Fruit fly (Drosophila melanogaster) whole organism, embryonic: ENCODE measurements around the gene Pp2A-29B.

Experiments used
- Antp ChIP-seq: fragments of 200-800 bp; sonication (Bioruptor generic); optimal IDR thresholded peaks from 3 replicates; lab custom pipeline; 2016; ENCODE audit warnings: missing biosample characterization, missing genetic modification characterization
- BtbVII ChIP-seq: fragments of 200-800 bp; sonication (Bioruptor generic); optimal IDR thresholded peaks from 3 replicates; lab custom pipeline; 2017; ENCODE audit warnings: missing biosample characterization, mild to moderate bottlenecking, missing genetic modification characterization
- CG10209 ChIP-seq: fragments of 200-800 bp; sonication (Bioruptor generic); optimal IDR thresholded peaks from 3 replicates; lab custom pipeline; 2017; ENCODE audit warnings: missing biosample characterization, mild to moderate bottlenecking, missing genetic modification characterization, missing genetic modification reagents
- CG10565 ChIP-seq: fragments of 200-800 bp; sonication (Bioruptor generic); optimal IDR thresholded peaks from 3 replicates; lab custom pipeline; 2016; ENCODE audit warnings: missing biosample characterization, mild to moderate bottlenecking, missing genetic modification characterization
- CG11696 ChIP-seq: fragments of 200-800 bp; sonication (Bioruptor generic); IDR thresholded peaks from 2 replicates; pipeline ENCODE4 v1.3.6; 2022; ENCODE audit warnings: missing biosample characterization, missing genetic modification characterization
- CG12104 ChIP-seq: fragments of 200-800 bp; sonication (Bioruptor generic); optimal IDR thresholded peaks from 3 replicates; lab custom pipeline; 2016; ENCODE audit warnings: missing biosample characterization, missing genetic modification characterization
- CG12155 ChIP-seq: fragments of 200-800 bp; sonication (Bioruptor generic); optimal IDR thresholded peaks from 3 replicates; lab custom pipeline; 2016; ENCODE audit warnings: missing biosample characterization, missing genetic modification characterization
- CG12391 ChIP-seq: fragments of 200-800 bp; sonication (Bioruptor generic); optimal IDR thresholded peaks from 3 replicates; lab custom pipeline; 2018; ENCODE audit warnings: missing biosample characterization, mild to moderate bottlenecking, missing genetic modification characterization, moderate library complexity
- CG13424 ChIP-seq: fragments of 200-800 bp; sonication (Bioruptor generic); optimal IDR thresholded peaks from 2 replicates; lab custom pipeline; 2019; ENCODE audit warnings: missing biosample characterization, mild to moderate bottlenecking, missing genetic modification characterization, moderate library complexity
- CG13894 ChIP-seq: fragments of 200-800 bp; sonication (Bioruptor generic); optimal IDR thresholded peaks from 3 replicates; lab custom pipeline; 2018; ENCODE audit warnings: missing biosample characterization, mild to moderate bottlenecking, missing genetic modification characterization, moderate library complexity
- CG1602 ChIP-seq: fragments of 200-800 bp; sonication (Bioruptor generic); optimal IDR thresholded peaks from 3 replicates; lab custom pipeline; 2016; ENCODE audit warnings: missing biosample characterization, missing genetic modification characterization
- CG16813 ChIP-seq: fragments of 200-800 bp; sonication (Bioruptor generic); IDR thresholded peaks from 3 replicates; pipeline ENCODE4 v1.3.6; 2022; ENCODE audit warnings: missing biosample characterization, missing genetic modification characterization; ENCODE audit not compliant: partially characterized antibody
- CG17385 ChIP-seq: fragments of 200-800 bp; sonication (Bioruptor generic); optimal IDR thresholded peaks from 3 replicates; lab custom pipeline; 2018; ENCODE audit warnings: missing biosample characterization, mild to moderate bottlenecking, missing genetic modification characterization
- CG34376 ChIP-seq: fragments of 200-800 bp; sonication (Bioruptor generic); optimal IDR thresholded peaks from 2 replicates; lab custom pipeline; 2018; ENCODE audit warnings: missing biosample characterization, mild to moderate bottlenecking, missing genetic modification characterization
- CG3838 ChIP-seq: fragments of 200-800 bp; sonication (Bioruptor generic); optimal IDR thresholded peaks from 3 replicates; lab custom pipeline; 2016; ENCODE audit warnings: missing biosample characterization, missing genetic modification characterization
- CG4360 ChIP-seq: fragments of 200-800 bp; sonication (Bioruptor generic); IDR thresholded peaks from 2 replicates; pipeline ENCODE4 v1.3.6; 2022; ENCODE audit warnings: missing biosample characterization, missing genetic modification characterization
- CG5180 ChIP-seq: fragments of 200-800 bp; sonication (Bioruptor generic); optimal IDR thresholded peaks from 3 replicates; lab custom pipeline; 2017; ENCODE audit warnings: missing biosample characterization, missing genetic modification characterization, mild to moderate bottlenecking, moderate library complexity, missing genetic modification reagents
- CG6175 ChIP-seq: fragments of 200-800 bp; sonication (Bioruptor generic); IDR thresholded peaks from 3 replicates; pipeline ENCODE4 v1.3.6; 2022; ENCODE audit warnings: missing biosample characterization, missing genetic modification characterization
- CG6791 ChIP-seq: fragments of 200-800 bp; sonication (Bioruptor generic); IDR thresholded peaks from 3 replicates; pipeline ENCODE4 v1.3.6; 2022; ENCODE audit warnings: missing biosample characterization, missing genetic modification characterization; ENCODE audit not compliant: partially characterized antibody
- CG6813 ChIP-seq: fragments of 200-800 bp; sonication (Bioruptor generic); optimal IDR thresholded peaks from 2 replicates; lab custom pipeline; 2017; ENCODE audit warnings: missing biosample characterization, missing genetic modification characterization, mild to moderate bottlenecking, moderate library complexity, missing genetic modification reagents
- CG7987 ChIP-seq: fragments of 200-800 bp; sonication (Bioruptor generic); optimal IDR thresholded peaks from 2 replicates; lab custom pipeline; 2018; ENCODE audit warnings: missing biosample characterization, mild to moderate bottlenecking, missing genetic modification characterization, moderate library complexity
- CkIIα-i1 ChIP-seq: fragments of 200-800 bp; sonication (Bioruptor generic); IDR thresholded peaks from 2 replicates; pipeline ENCODE4 v1.3.6; 2022; ENCODE audit warnings: missing biosample characterization, missing genetic modification characterization
- Dll ChIP-seq: fragments of 200-800 bp; sonication (Bioruptor generic); IDR thresholded peaks from 4 replicates; pipeline ENCODE4 v1.3.6; 2022; ENCODE audit warnings: missing biosample characterization, missing genetic modification characterization; ENCODE audit not compliant: partially characterized antibody
- Dp ChIP-seq: fragments of 200-800 bp; sonication (Bioruptor generic); optimal IDR thresholded peaks from 2 replicates; lab custom pipeline; 2018; ENCODE audit warnings: missing biosample characterization, mild to moderate bottlenecking, missing genetic modification characterization, moderate library complexity
- Fer2 ChIP-seq: fragments of 200-800 bp; sonication (Bioruptor generic); optimal IDR thresholded peaks from 2 replicates; lab custom pipeline; 2018; ENCODE audit warnings: missing biosample characterization, mild to moderate bottlenecking, missing genetic modification characterization, moderate library complexity
- Hr78 ChIP-seq, 2 experiments: fragments of 200-800 bp in 1 of 2; fragments of >200 bp in 1 of 2; sonication (Bioruptor generic) in 1 of 2; optimal IDR thresholded peaks; 2 replicates each; lab custom pipeline; 2017 to 2019; ENCODE audit warnings: missing biosample characterization in 2 of 2, missing genetic modification characterization in 2 of 2, mild to moderate bottlenecking in 1 of 2, moderate library complexity in 1 of 2
- Kr ChIP-seq: fragments of 200-800 bp; sonication (Bioruptor generic); optimal IDR thresholded peaks from 2 replicates; lab custom pipeline; 2017; ENCODE audit warnings: missing biosample characterization, mild to moderate bottlenecking, missing genetic modification characterization
- MESR4 ChIP-seq: fragments of 200-800 bp; sonication (Bioruptor generic); optimal IDR thresholded peaks from 2 replicates; lab custom pipeline; 2018; ENCODE audit warnings: missing biosample characterization, mild to moderate bottlenecking, missing genetic modification characterization, moderate library complexity
- Myb ChIP-seq: fragments of 200-800 bp; sonication (Bioruptor generic); optimal IDR thresholded peaks from 2 replicates; lab custom pipeline; 2016; ENCODE audit warnings: missing biosample characterization, missing genetic modification characterization
- Nf-YB ChIP-seq: fragments of 200-800 bp; sonication (Bioruptor generic); optimal IDR thresholded peaks from 3 replicates; lab custom pipeline; 2019; ENCODE audit warnings: missing biosample characterization, mild to moderate bottlenecking, missing genetic modification characterization, moderate library complexity
- Ptx1 ChIP-seq: fragments of 200-800 bp; sonication (Bioruptor generic); IDR thresholded peaks from 2 replicates; pipeline ENCODE4 v1.3.6; 2022; ENCODE audit warnings: missing biosample characterization, missing genetic modification characterization
- Sin3A ChIP-seq: fragments of >200 bp; optimal IDR thresholded peaks from 2 replicates; lab custom pipeline; 2018
- Sry-β ChIP-seq: fragments of 200-800 bp; sonication (Bioruptor generic); optimal IDR thresholded peaks from 2 replicates; lab custom pipeline; 2018; ENCODE audit warnings: missing biosample characterization, mild to moderate bottlenecking, missing genetic modification characterization, moderate library complexity
- Taf1 ChIP-seq: fragments of 200-800 bp; sonication (Bioruptor generic); IDR thresholded peaks from 2 replicates; pipeline ENCODE4 v1.3.6; 2022; ENCODE audit warnings: missing biosample characterization, missing genetic modification characterization
- aop ChIP-seq: fragments of 200-800 bp; sonication (Bioruptor generic); IDR thresholded peaks from 2 replicates; pipeline ENCODE4 v1.3.6; 2022; ENCODE audit warnings: missing biosample characterization, missing genetic modification characterization
- chm ChIP-seq: fragments of 200-800 bp; sonication (Bioruptor generic); IDR thresholded peaks from 2 replicates; pipeline ENCODE4 v1.3.6; 2022; ENCODE audit warnings: missing biosample characterization, missing genetic modification characterization
- ci ChIP-seq: fragments of 200-800 bp; sonication (Bioruptor generic); IDR thresholded peaks from 3 replicates; pipeline ENCODE4 v1.3.6; 2022; ENCODE audit warnings: missing biosample characterization, missing genetic modification characterization
- dysf ChIP-seq: fragments of 200-800 bp; sonication (Bioruptor generic); IDR thresholded peaks from 3 replicates; pipeline ENCODE4 v1.3.6; 2022; ENCODE audit warnings: missing biosample characterization, missing genetic modification characterization
- fu2 ChIP-seq: fragments of 200-800 bp; sonication (Bioruptor generic); optimal IDR thresholded peaks from 2 replicates; lab custom pipeline; 2016; ENCODE audit warnings: missing biosample characterization, missing genetic modification characterization
- kah ChIP-seq: fragments of 200-800 bp; sonication (Bioruptor generic); optimal IDR thresholded peaks from 2 replicates; lab custom pipeline; 2018; ENCODE audit warnings: missing biosample characterization, mild to moderate bottlenecking, missing genetic modification characterization
- ken ChIP-seq: fragments of 200-800 bp; sonication (Bioruptor generic); IDR thresholded peaks from 3 replicates; pipeline ENCODE4 v1.3.6; 2022; ENCODE audit warnings: missing biosample characterization, missing genetic modification characterization
- lmd ChIP-seq: fragments of 200-800 bp; sonication (Bioruptor generic); IDR thresholded peaks from 2 replicates; pipeline ENCODE4 v1.3.6; 2022; ENCODE audit warnings: missing biosample characterization, missing genetic modification characterization
- nmo ChIP-seq: fragments of 200-800 bp; sonication (Bioruptor generic); optimal IDR thresholded peaks from 2 replicates; lab custom pipeline; 2018; ENCODE audit warnings: missing biosample characterization, mild to moderate bottlenecking, missing genetic modification characterization, moderate library complexity
- sima ChIP-seq: fragments of 200-800 bp; sonication (Bioruptor generic); optimal IDR thresholded peaks from 2 replicates; lab custom pipeline; 2016; ENCODE audit warnings: missing biosample characterization, missing genetic modification characterization
- sisA ChIP-seq: fragments of 200-800 bp; sonication (Bioruptor generic); IDR thresholded peaks from 2 replicates; pipeline ENCODE4 v1.3.6; 2022; ENCODE audit warnings: missing biosample characterization, missing genetic modification characterization
- so ChIP-seq: fragments of 200-800 bp; sonication (Bioruptor generic); IDR thresholded peaks from 3 replicates; pipeline ENCODE4 v1.3.6; 2022; ENCODE audit warnings: missing biosample characterization, missing genetic modification characterization
- stc ChIP-seq: fragments of 200-800 bp; sonication (Bioruptor generic); IDR thresholded peaks from 2 replicates; pipeline ENCODE4 v1.3.6; 2022; ENCODE audit warnings: missing biosample characterization, missing genetic modification characterization
- toy ChIP-seq: fragments of 200-800 bp; sonication (Bioruptor generic); IDR thresholded peaks from 2 replicates; pipeline ENCODE4 v1.3.6; 2022; ENCODE audit warnings: missing biosample characterization, missing genetic modification characterization

Gene Pp2A-29B

DNA sequence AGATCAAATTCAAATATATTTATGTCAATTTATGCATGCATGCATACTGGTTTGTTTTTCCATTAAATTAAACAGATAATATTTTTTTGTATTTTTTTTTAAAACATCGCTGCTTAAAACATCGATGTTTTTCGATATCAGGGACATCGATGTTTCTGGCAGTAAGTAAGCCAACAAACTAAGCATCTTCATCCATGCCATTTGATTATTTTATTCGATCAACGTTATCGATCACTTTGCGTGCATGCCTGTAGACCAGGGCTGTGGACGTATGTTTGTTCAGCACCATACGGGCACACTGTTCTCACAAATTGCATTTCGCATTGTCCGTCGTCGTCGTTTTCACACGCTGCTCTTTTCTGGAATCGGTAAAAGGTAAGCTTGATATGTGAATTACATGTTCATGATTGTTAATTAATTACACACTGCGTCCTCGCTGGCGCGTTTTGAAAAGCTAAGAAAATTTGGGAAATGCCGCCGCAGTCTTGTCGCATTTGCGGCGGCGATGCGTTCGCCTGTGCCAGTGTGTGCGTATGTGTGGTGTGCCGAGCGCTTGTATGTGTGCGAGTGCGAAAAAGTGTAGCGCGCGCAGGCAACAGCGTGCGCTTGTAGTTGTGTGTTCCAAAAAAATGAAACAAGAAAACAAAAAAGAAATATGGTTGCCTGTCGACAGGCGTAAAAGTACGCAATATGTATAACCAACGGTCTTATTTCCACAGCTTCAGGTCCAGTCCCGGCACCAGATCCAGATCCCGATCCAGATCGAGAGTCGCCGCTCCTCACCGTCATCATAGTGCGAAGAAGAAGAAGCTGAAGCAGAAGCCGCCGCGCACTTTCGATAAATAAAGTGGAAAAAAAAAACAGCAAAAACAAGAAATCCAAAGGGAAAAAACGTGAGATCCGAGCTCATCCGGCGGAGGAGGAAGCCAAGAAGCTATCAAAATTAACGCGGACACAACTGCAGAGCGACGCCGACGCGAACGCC lies 37.7 kb downstream of the Pp2A-29B start, which contains the start of gene emb (continued):
- TF ChIP-seq so (GFP tag; lab: Robert Waterston, UW) (no peak), fu2 (GFP tag; lab: Kevin White, UChicago) (peak; percentile 64), CG4360 (no peak), Sin3A (lab: Kevin White, UChicago) (peak; percentile 82), CG13894 (tag; lab: Kevin White, UChicago) (no peak), dysf (GFP tag; lab: Robert Waterston, UW) (peak; percentile 57; the same call in 2 of the 3 replicates), CG10209 (GFP tag; lab: Kevin White, UChicago) (peak; percentile 13), Nf-YB (no peak), CG13424 (tag; lab: Kevin White, UChicago) (peak; percentile 26), ci (GFP tag; lab: Robert Waterston, UW) (0 out of 3 replicates have a peak, but pooled peaks have one; percentile 15), MESR4 (GFP tag; lab: Kevin White, UChicago) (peak; percentile 95), lmd (peak; percentile 21; the same call in 1 of the 2 replicates), Ptx1 (0 out of 2 replicates have a peak, but pooled peaks have one; percentile 2), CG6791 (GFP tag; lab: Robert Waterston, UW) (peak; percentile 99), stc (no peak), Kr (no peak), CG5180 (GFP tag; lab: Kevin White, UChicago) (peak; percentile 94), Myb (peak; percentile 59), BtbVII (GFP tag; lab: Kevin White, UChicago) (no peak), Sry-β (GFP tag; lab: Kevin White, UChicago) (peak; percentile 3), CG12104 (GFP tag; lab: Kevin White, UChicago) (peak; percentile 52), CkIIα-i1 (GFP tag; lab: Robert Waterston, UW) (no peak), CG12391 (tag; lab: Kevin White, UChicago) (peak; percentile 80), sisA (GFP tag; lab: Robert Waterston, UW) (no peak), nmo (peak; percentile 77), CG12155 (GFP tag; lab: Kevin White, UChicago) (peak; percentile 28), ken (GFP tag; lab: Robert Waterston, UW) (no peak), chm (GFP tag; lab: Robert Waterston, UW) (peak; percentile 17; the same call in 1 of the 2 replicates), Antp (GFP tag; lab: Kevin White, UChicago) (peak; percentile 59), Hr78 (GFP tag; optimal IDR thresholded peaks at IDR 0.05; lab: Kevin White, UChicago) (no peak), CG3838 (GFP tag; lab: Kevin White, UChicago) (peak; percentile 11), CG7987 (peak; percentile 57), CG17385 (GFP tag; lab: Kevin White, UChicago) (peak; percentile 85), CG34376 (GFP tag; lab: Kevin White, UChicago) (peak; percentile 24), aop (GFP tag; lab: Robert Waterston, UW) (0 out of 2 replicates have a peak, but pooled peaks have one; percentile 30), CG1602 (GFP tag; lab: Kevin White, UChicago) (peak; percentile 33), Fer2 (tag; lab: Kevin White, UChicago) (no peak), Taf1 (GFP tag; lab: Robert Waterston, UW) (0 out of 2 replicates have a peak, but pooled peaks have one; percentile 24), CG6175 (no peak), CG6813 (GFP tag; lab: Kevin White, UChicago) (no peak), CG11696 (GFP tag; lab: Robert Waterston, UW) (no peak), Dp (peak; percentile 65), CG16813 (peak; percentile 97), sima (no peak), CG10565 (GFP tag; lab: Kevin White, UChicago) (no peak), toy (GFP tag; lab: Robert Waterston, UW) (no peak), kah (peak; percentile 27), Dll (peak; percentile 94)
